Worm (Caenorhabditis elegans) whole organism, L3 larva: Measurements from ENCODE around the gene pigc-1.

Experiments used
- ZK546.5 ChIP-seq: sonication (generic microtip); optimal IDR thresholded peaks from 2 replicates; lab custom pipeline; 2017; ENCODE audit warnings: missing biosample characterization, missing genetic modification characterization
- ceh-9 ChIP-seq: sonication (generic microtip); optimal IDR thresholded peaks from 2 replicates; lab custom pipeline; 2018; ENCODE audit warnings: missing biosample characterization, missing genetic modification characterization
- elt-1 ChIP-seq: fragments of 150-350 bp; optimal IDR thresholded peaks from 2 replicates; lab custom pipeline; 2014; ENCODE audit warnings: missing biosample characterization, missing genetic modification characterization
- jun-1 ChIP-seq: fragments of 150-350 bp; optimal IDR thresholded peaks from 2 replicates; lab custom pipeline; 2014; ENCODE audit warnings: missing biosample characterization, missing genetic modification reagents, missing genetic modification characterization
- lin-15B ChIP-seq: fragments of 150-350 bp; optimal IDR thresholded peaks from 2 replicates; lab custom pipeline; 2014; ENCODE audit warnings: missing biosample characterization, missing genetic modification characterization
- lin-39 ChIP-seq: fragments of 150-350 bp; optimal IDR thresholded peaks from 2 replicates; lab custom pipeline; 2018; ENCODE audit warnings: missing biosample characterization, missing genetic modification reagents, missing genetic modification characterization
- nhr-12 ChIP-seq: fragments of 150-350 bp; optimal IDR thresholded peaks from 2 replicates; lab custom pipeline; 2014; ENCODE audit warnings: missing biosample characterization, missing genetic modification characterization
- nhr-23 ChIP-seq: fragments of 150-350 bp; optimal IDR thresholded peaks from 2 replicates; lab custom pipeline; 2014; ENCODE audit warnings: missing biosample characterization, missing genetic modification reagents, missing genetic modification characterization
- nhr-237 ChIP-seq: fragments of 150-350 bp; optimal IDR thresholded peaks from 2 replicates; lab custom pipeline; 2014; ENCODE audit warnings: missing biosample characterization, missing genetic modification characterization
- nhr-77 ChIP-seq: fragments of 150-350 bp; optimal IDR thresholded peaks from 2 replicates; lab custom pipeline; 2014; ENCODE audit warnings: missing biosample characterization, missing genetic modification characterization
- tbx-2 ChIP-seq: sonication (generic microtip); optimal IDR thresholded peaks from 2 replicates; lab custom pipeline; 2016; ENCODE audit warnings: mild to moderate bottlenecking, missing genetic modification characterization, missing compliant biosample characterization
- unc-62 ChIP-seq: fragments of 150-350 bp; sonication (generic microtip); optimal IDR thresholded peaks from 4 replicates; lab custom pipeline; 2014; ENCODE audit warnings: missing biosample characterization, missing genetic modification reagents, missing genetic modification characterization

ce11 chrIV:9336538-9337090, 6.3 kb downstream of the pigc-1 start, which contains the start of gene T20D3.5:
- TF ChIP-seq nhr-237 (tag; lab: Kevin White, UChicago) (no peak), ZK546.5 (tag; lab: Kevin White, UChicago) (no peak), elt-1 (tag; lab: Kevin White, UChicago) (no peak), nhr-77 (tag; lab: Kevin White, UChicago) (no peak), nhr-23 (no peak), ceh-9 (tag; lab: Kevin White, UChicago) (no peak), nhr-12 (no peak), tbx-2 (tag; lab: Kevin White, UChicago) (no peak), lin-39 (tag; lab: Kevin White, UChicago) (no peak), unc-62 (no peak), jun-1 (tag; lab: Kevin White, UChicago) (no peak), lin-15B (tag; lab: Kevin White, UChicago) (no peak)
